Fruit fly (Drosophila melanogaster) whole organism, pupa: ENCODE measurements around the gene msl-3.

Experiments
- CG10348 ChIP-seq: fragments of 200-800 bp; sonication (Bioruptor generic); IDR thresholded peaks from 2 replicates; pipeline ENCODE4 v1.3.6; 2022; ENCODE audit warnings: missing biosample characterization, missing genetic modification characterization
- CG12605 ChIP-seq: fragments of 200-800 bp; sonication (Bioruptor generic); IDR thresholded peaks from 2 replicates; pipeline ENCODE4 v1.3.6; 2022; ENCODE audit warnings: missing biosample characterization, missing genetic modification characterization
- CG13204 ChIP-seq: fragments of 200-800 bp; sonication (Bioruptor generic); optimal IDR thresholded peaks from 2 replicates; lab custom pipeline; 2018; ENCODE audit warnings: missing biosample characterization, mild to moderate bottlenecking, missing genetic modification characterization, moderate library complexity
- CG14655 ChIP-seq: fragments of 200-800 bp; sonication (Bioruptor generic); optimal IDR thresholded peaks from 3 replicates; lab custom pipeline; 2017; ENCODE audit warnings: mild to moderate bottlenecking, missing biosample characterization, missing genetic modification reagents, missing genetic modification characterization
- CG15710 ChIP-seq: fragments of 200-800 bp; sonication (Bioruptor generic); optimal IDR thresholded peaks from 2 replicates; lab custom pipeline; 2018; ENCODE audit warnings: missing biosample characterization, mild to moderate bottlenecking, missing genetic modification characterization, moderate library complexity
- CG17806 ChIP-seq: fragments of 200-800 bp; sonication (Bioruptor generic); optimal IDR thresholded peaks from 2 replicates; lab custom pipeline; 2018; ENCODE audit warnings: missing biosample characterization, mild to moderate bottlenecking, missing genetic modification characterization, moderate library complexity
- CG32121 ChIP-seq: fragments of 200-800 bp; sonication (Bioruptor generic); IDR thresholded peaks from 2 replicates; pipeline ENCODE4 v1.3.6; 2022; ENCODE audit warnings: missing biosample characterization, missing genetic modification characterization
- CG34367 ChIP-seq: fragments of 200-800 bp; sonication (Bioruptor generic); optimal IDR thresholded peaks from 2 replicates; lab custom pipeline; 2018; ENCODE audit warnings: missing biosample characterization, mild to moderate bottlenecking, missing genetic modification characterization
- CG4496 ChIP-seq: fragments of 200-800 bp; sonication (Bioruptor generic); IDR thresholded peaks from 3 replicates; pipeline ENCODE4 v1.3.6; 2022; ENCODE audit warnings: missing biosample characterization, missing genetic modification characterization
- CG8159 ChIP-seq: fragments of 200-800 bp; sonication (Bioruptor generic); optimal IDR thresholded peaks from 3 replicates; lab custom pipeline; 2018; ENCODE audit warnings: missing biosample characterization, mild to moderate bottlenecking, missing genetic modification characterization, moderate library complexity
- CG8301 ChIP-seq: fragments of 200-800 bp; sonication (Bioruptor generic); optimal IDR thresholded peaks from 2 replicates; lab custom pipeline; 2018; ENCODE audit warnings: missing biosample characterization, mild to moderate bottlenecking, missing genetic modification characterization
- CG9948 ChIP-seq: fragments of 200-800 bp; sonication (Bioruptor generic); optimal IDR thresholded peaks from 2 replicates; lab custom pipeline; 2018; ENCODE audit warnings: missing biosample characterization, mild to moderate bottlenecking, missing genetic modification characterization, moderate library complexity
- D1 ChIP-seq: fragments of 200-800 bp; sonication (Bioruptor generic); optimal IDR thresholded peaks from 2 replicates; lab custom pipeline; 2018; ENCODE audit warnings: missing biosample characterization, mild to moderate bottlenecking, missing genetic modification characterization, moderate library complexity
- EcR ChIP-seq: fragments of 200-800 bp; sonication (Bioruptor generic); optimal IDR thresholded peaks from 3 replicates; lab custom pipeline; 2019; ENCODE audit warnings: missing biosample characterization, missing genetic modification characterization, mild to moderate bottlenecking, moderate library complexity, missing genetic modification reagents
- Ets98B ChIP-seq: fragments of 200-800 bp; sonication (Bioruptor generic); IDR thresholded peaks from 2 replicates; pipeline ENCODE4 v1.3.6; 2022; ENCODE audit warnings: missing biosample characterization, missing genetic modification characterization
- Pif1A ChIP-seq: fragments of 200-800 bp; sonication (Bioruptor generic); optimal IDR thresholded peaks from 3 replicates; lab custom pipeline; 2016; ENCODE audit warnings: missing biosample characterization, missing genetic modification characterization
- Pif1B ChIP-seq: fragments of 200-800 bp; sonication (Bioruptor generic); optimal IDR thresholded peaks from 3 replicates; lab custom pipeline; 2016; ENCODE audit warnings: missing biosample characterization, missing genetic modification characterization
- Snoo ChIP-seq: fragments of 200-800 bp; sonication (Bioruptor generic); optimal IDR thresholded peaks from 3 replicates; lab custom pipeline; 2017; ENCODE audit warnings: missing biosample characterization, mild to moderate bottlenecking, missing genetic modification characterization, inconsistent platforms
- fd96Ca ChIP-seq: fragments of 200-800 bp; sonication (Bioruptor generic); IDR thresholded peaks from 3 replicates; pipeline ENCODE4 v1.3.6; 2022; ENCODE audit warnings: missing biosample characterization, missing genetic modification characterization
- gl ChIP-seq: fragments of 200-800 bp; sonication (Bioruptor generic); optimal IDR thresholded peaks from 2 replicates; lab custom pipeline; 2018; ENCODE audit warnings: missing biosample characterization, mild to moderate bottlenecking, missing genetic modification characterization
- rn ChIP-seq: fragments of 200-800 bp; sonication (Bioruptor generic); IDR thresholded peaks from 2 replicates; pipeline ENCODE4 v1.3.6; 2022; ENCODE audit warnings: missing biosample characterization, missing genetic modification characterization

The msl-3 gene

DNA sequence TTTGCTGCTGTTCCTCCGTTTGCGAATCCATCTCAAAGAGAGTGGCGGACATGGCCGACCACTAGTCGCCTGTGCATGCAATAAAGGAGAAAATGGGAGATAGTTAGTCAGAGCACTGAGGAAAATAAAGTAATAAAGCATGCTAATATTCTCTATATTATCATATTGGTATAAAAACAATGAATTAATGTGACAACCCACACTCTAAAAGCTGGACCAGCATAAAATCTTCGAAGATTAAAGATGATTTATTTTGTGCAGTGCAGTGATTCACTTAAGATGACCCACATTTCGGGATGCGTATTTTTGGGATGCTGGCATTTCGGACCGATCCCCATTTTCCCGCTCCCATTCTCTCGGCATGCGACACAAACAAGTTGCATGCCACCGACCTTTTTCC, 22.5 kb upstream of the msl-3 start:
- TF ChIP-seq CG32121 (GFP tag; lab: Robert Waterston, UW) (peak; percentile 46; the same call in 1 of the 2 replicates), CG12605 (GFP tag; lab: Robert Waterston, UW) (0 out of 2 replicates have a peak, but pooled peaks have one; percentile 20), Pif1A (GFP tag; lab: Kevin White, UChicago) (no peak), CG4496 (GFP tag; lab: Robert Waterston, UW) (peak; percentile 73; the same call in 2 of the 3 replicates), fd96Ca (GFP tag; lab: Robert Waterston, UW) (peak; percentile 75), EcR (GFP tag; lab: Kevin White, UChicago) (no peak), Ets98B (GFP tag; lab: Robert Waterston, UW) (peak; percentile 74)

DNA sequence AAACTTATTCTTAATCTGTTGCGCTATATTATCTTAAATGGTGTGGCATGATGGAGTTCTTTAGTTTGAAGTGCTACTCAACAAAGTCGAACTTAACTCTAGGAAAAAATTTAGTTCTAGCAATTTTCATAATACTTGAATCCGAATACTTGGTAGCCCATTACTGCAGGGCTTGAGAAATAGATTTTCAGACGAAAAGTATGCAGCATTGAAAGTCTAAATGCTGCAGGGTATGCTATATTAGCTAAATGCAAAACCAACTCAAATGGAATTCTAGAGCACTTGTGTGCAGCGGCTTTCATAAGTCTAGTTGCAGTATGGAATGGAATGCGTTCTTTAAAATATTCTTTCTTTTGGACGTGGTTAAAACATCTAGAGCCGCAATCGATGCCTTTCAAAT, 17.9 kb upstream of the msl-3 start:
- no peak for TF ChIP-seq gl
- no peak for TF ChIP-seq CG13204 (GFP tag; lab: Kevin White, UChicago)
- no peak for TF ChIP-seq CG34367
- no peak for TF ChIP-seq D1
- no peak for TF ChIP-seq Pif1A (GFP tag; lab: Kevin White, UChicago)
- TF ChIP-seq CG32121 (GFP tag; lab: Robert Waterston, UW), result no peak
- no peak for TF ChIP-seq CG17806 (tag; lab: Kevin White, UChicago)
- no peak for TF ChIP-seq CG14655 (GFP tag; lab: Kevin White, UChicago)
- no peak for TF ChIP-seq CG8159 (tag; lab: Kevin White, UChicago)
- TF ChIP-seq CG15710 (tag; lab: Kevin White, UChicago), result no peak
- TF ChIP-seq EcR (GFP tag; lab: Kevin White, UChicago), result no peak
- TF ChIP-seq CG9948 (tag; lab: Kevin White, UChicago), result no peak
- no peak for TF ChIP-seq CG12605 (GFP tag; lab: Robert Waterston, UW)
- TF ChIP-seq Snoo (tag; lab: Kevin White, UChicago), result no peak
- TF ChIP-seq, all 21 proteins: peak for 0

DNA sequence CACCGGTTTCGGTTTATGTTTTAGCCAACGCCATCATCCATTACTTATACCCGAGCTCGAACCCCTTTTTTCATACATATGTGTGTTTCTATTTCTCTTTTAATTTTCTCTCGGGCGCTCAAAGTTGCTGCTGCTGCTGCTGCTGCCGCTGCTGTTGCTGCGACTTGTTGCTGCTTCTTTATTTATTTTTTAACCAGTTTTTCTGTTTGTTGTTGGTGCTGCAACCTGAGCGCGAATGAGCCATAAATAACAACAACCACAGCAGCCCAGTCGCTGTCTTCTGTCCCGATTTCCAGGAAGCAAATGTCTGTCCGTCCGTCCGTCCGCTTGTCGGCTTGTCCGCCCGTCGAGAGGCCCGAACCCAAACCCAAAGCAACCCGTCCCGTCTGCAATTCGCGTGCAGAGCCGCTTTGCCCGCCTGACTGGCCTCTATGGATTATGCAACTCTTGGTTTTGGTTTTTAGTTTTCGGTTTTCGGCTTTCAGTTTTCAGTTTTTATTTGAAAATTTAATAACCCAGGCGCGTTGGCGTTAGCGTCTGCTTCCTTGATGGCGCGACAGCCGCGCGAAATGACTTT, 12.4 kb upstream of the msl-3 start:
- TF ChIP-seq CG8301 (tag; lab: Kevin White, UChicago) (no peak), Snoo (tag; lab: Kevin White, UChicago) (no peak), CG9948 (tag; lab: Kevin White, UChicago) (no peak), CG13204 (GFP tag; lab: Kevin White, UChicago) (peak; percentile 87), CG4496 (GFP tag; lab: Robert Waterston, UW) (peak; percentile 9; the same call in 1 of the 3 replicates), EcR (GFP tag; lab: Kevin White, UChicago) (peak; percentile 39), fd96Ca (GFP tag; lab: Robert Waterston, UW) (peak; percentile 23; the same call in 1 of the 3 replicates), CG12605 (GFP tag; lab: Robert Waterston, UW) (0 out of 2 replicates have a peak, but pooled peaks have one; percentile 29)

DNA sequence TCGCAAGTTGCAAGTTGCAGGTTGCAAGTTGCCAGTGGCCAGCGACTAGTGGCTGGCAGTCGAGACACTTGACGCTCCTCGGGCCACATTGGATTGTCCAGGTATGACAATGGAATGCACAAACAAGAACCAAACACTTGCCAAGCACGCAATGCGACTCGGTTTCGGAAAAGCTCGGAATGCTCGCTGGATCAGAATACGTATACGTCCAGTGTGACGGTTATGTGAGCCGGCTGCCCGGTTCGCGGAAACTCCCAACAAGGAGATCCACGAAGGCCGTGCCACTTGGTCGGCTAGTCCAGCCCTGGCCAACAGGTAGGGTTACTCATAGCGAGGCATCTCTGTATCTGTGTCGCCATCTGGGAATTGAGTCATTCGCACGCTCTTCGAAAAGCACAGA, 11.3 kb upstream of the msl-3 start:
- TF ChIP-seq CG4496 (GFP tag; lab: Robert Waterston, UW), result peak; percentile 83
- 0 out of 3 replicates have a peak, but pooled peaks have one; percentile 30 for TF ChIP-seq fd96Ca (GFP tag; lab: Robert Waterston, UW)
- no peak for TF ChIP-seq Pif1A (GFP tag; lab: Kevin White, UChicago)

DNA sequence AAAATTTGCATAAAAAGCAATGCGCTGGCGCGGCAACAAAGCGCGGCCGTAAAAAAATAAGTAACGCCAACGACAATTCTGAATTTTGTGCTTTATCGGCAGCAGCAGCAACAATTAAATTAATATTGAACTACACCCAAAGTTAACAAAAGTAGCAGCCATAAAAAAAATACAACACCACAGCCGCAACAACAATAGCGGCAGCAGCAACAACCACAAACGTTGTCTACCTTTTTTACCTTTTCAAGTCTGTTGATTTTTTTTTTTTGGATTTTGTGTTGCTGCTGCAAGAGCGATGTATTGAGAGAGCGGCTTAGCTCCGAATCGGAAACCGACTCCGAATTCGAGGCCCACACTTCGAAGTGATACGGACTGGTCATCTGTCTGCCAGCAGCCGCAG, 9.5 kb upstream of the msl-3 start:
- TF ChIP-seq Pif1A (GFP tag; lab: Kevin White, UChicago), result peak; percentile 41
- TF ChIP-seq CG32121 (GFP tag; lab: Robert Waterston, UW), result no peak
- TF ChIP-seq Ets98B (GFP tag; lab: Robert Waterston, UW), result peak; percentile 53
- peak; percentile 85 for TF ChIP-seq gl
- TF ChIP-seq CG8159 (tag; lab: Kevin White, UChicago), result peak; percentile 42
- TF ChIP-seq CG34367, result peak; percentile 58
- TF ChIP-seq Pif1B (GFP tag; lab: Kevin White, UChicago), result no peak
- TF ChIP-seq CG15710 (tag; lab: Kevin White, UChicago), result peak; percentile 50
- peak; percentile 49 for TF ChIP-seq CG17806 (tag; lab: Kevin White, UChicago)
- peak; percentile 86 for TF ChIP-seq CG4496 (GFP tag; lab: Robert Waterston, UW)
- TF ChIP-seq CG9948 (tag; lab: Kevin White, UChicago), result peak; percentile 10
- TF ChIP-seq CG10348 (GFP tag; lab: Robert Waterston, UW), result no peak
- TF ChIP-seq CG13204 (GFP tag; lab: Kevin White, UChicago), result peak; percentile 58
- TF ChIP-seq fd96Ca (GFP tag; lab: Robert Waterston, UW), result peak; percentile 59; the same call in 1 of the 3 replicates
- TF ChIP-seq CG12605 (GFP tag; lab: Robert Waterston, UW), result peak; percentile 78
- TF ChIP-seq rn (GFP tag; lab: Robert Waterston, UW), result no peak
